Fruit fly (Drosophila melanogaster) whole organism, embryonic: ENCODE results near the gene Lsp1alpha.

Experiments
- CG10543 ChIP-seq: fragments of 200-800 bp; sonication (Bioruptor generic); optimal IDR thresholded peaks from 3 replicates; lab custom pipeline; 2017; ENCODE audit warnings: missing biosample characterization, mild to moderate bottlenecking, missing genetic modification characterization, moderate library complexity
- CG10565 ChIP-seq: fragments of 200-800 bp; sonication (Bioruptor generic); optimal IDR thresholded peaks from 3 replicates; lab custom pipeline; 2016; ENCODE audit warnings: missing biosample characterization, mild to moderate bottlenecking, missing genetic modification characterization
- CG11456 ChIP-seq: fragments of 200-800 bp; sonication (Bioruptor generic); IDR thresholded peaks from 3 replicates; pipeline ENCODE4 v1.3.6; 2022; ENCODE audit warnings: missing biosample characterization, missing genetic modification characterization
- CG11504 ChIP-seq: fragments of 200-800 bp; sonication (Bioruptor generic); optimal IDR thresholded peaks from 3 replicates; lab custom pipeline; 2019; ENCODE audit warnings: missing biosample characterization, mild to moderate bottlenecking, missing genetic modification characterization, moderate library complexity
- CG12104 ChIP-seq: fragments of 200-800 bp; sonication (Bioruptor generic); optimal IDR thresholded peaks from 3 replicates; lab custom pipeline; 2016; ENCODE audit warnings: missing biosample characterization, missing genetic modification characterization
- CG12299 ChIP-seq: fragments of 200-800 bp; sonication (Bioruptor generic); optimal IDR thresholded peaks from 2 replicates; lab custom pipeline; 2018; ENCODE audit warnings: missing biosample characterization, mild to moderate bottlenecking, missing genetic modification characterization
- CG13296 ChIP-seq: fragments of 200-800 bp; sonication (Bioruptor generic); optimal IDR thresholded peaks from 3 replicates; lab custom pipeline; 2018; ENCODE audit warnings: missing biosample characterization, mild to moderate bottlenecking, missing genetic modification characterization
- CG17359 ChIP-seq: fragments of 200-800 bp; sonication (Bioruptor generic); optimal IDR thresholded peaks from 3 replicates; lab custom pipeline; 2018; ENCODE audit warnings: missing biosample characterization, mild to moderate bottlenecking, missing genetic modification characterization, moderate library complexity
- CG17912 ChIP-seq: fragments of 200-800 bp; sonication (Bioruptor generic); optimal IDR thresholded peaks from 2 replicates; lab custom pipeline; 2018; ENCODE audit warnings: missing biosample characterization, mild to moderate bottlenecking, missing genetic modification characterization
- CG2120 ChIP-seq: fragments of 200-800 bp; sonication (Bioruptor generic); optimal IDR thresholded peaks from 3 replicates; lab custom pipeline; 2016; ENCODE audit warnings: missing biosample characterization, missing genetic modification characterization
- CG2129 ChIP-seq: fragments of 200-800 bp; sonication (Bioruptor generic); IDR thresholded peaks from 2 replicates; pipeline ENCODE4 v1.3.6; 2022; ENCODE audit warnings: missing biosample characterization, missing genetic modification characterization; ENCODE audit not compliant: partially characterized antibody
- CG2202 ChIP-seq: fragments of 200-800 bp; sonication (Bioruptor generic); optimal IDR thresholded peaks from 2 replicates; lab custom pipeline; 2018; ENCODE audit warnings: missing biosample characterization, mild to moderate bottlenecking, missing genetic modification characterization
- CG30431 ChIP-seq: fragments of 200-800 bp; sonication (Bioruptor generic); optimal IDR thresholded peaks from 2 replicates; lab custom pipeline; 2017; ENCODE audit warnings: missing biosample characterization, missing genetic modification characterization
- CG4424 ChIP-seq: fragments of 200-800 bp; sonication (Bioruptor generic); optimal IDR thresholded peaks from 3 replicates; lab custom pipeline; 2016; ENCODE audit warnings: missing biosample characterization, missing genetic modification characterization
- CG6254 ChIP-seq: fragments of 200-800 bp; sonication (Bioruptor generic); optimal IDR thresholded peaks from 3 replicates; lab custom pipeline; 2017; ENCODE audit warnings: mild to moderate bottlenecking, missing biosample characterization, missing genetic modification reagents, missing genetic modification characterization
- CG7372 ChIP-seq: fragments of 200-800 bp; sonication (Bioruptor generic); IDR thresholded peaks from 2 replicates; pipeline ENCODE4 v1.3.6; 2022; ENCODE audit warnings: missing biosample characterization, missing genetic modification characterization
- CG7745 ChIP-seq: fragments of 200-800 bp; sonication (Bioruptor generic); optimal IDR thresholded peaks from 2 replicates; lab custom pipeline; 2018; ENCODE audit warnings: missing biosample characterization, mild to moderate bottlenecking, missing genetic modification characterization, moderate library complexity
- Dad ChIP-seq: fragments of 200-800 bp; sonication (Bioruptor generic); optimal IDR thresholded peaks from 3 replicates; lab custom pipeline; 2016; ENCODE audit warnings: missing biosample characterization, missing genetic modification characterization
- Dp ChIP-seq: fragments of 200-800 bp; sonication (Bioruptor generic); optimal IDR thresholded peaks from 2 replicates; lab custom pipeline; 2018; ENCODE audit warnings: missing biosample characterization, mild to moderate bottlenecking, missing genetic modification characterization, moderate library complexity
- Fer3 ChIP-seq: fragments of 200-800 bp; sonication (Bioruptor generic); optimal IDR thresholded peaks from 2 replicates; lab custom pipeline; 2018; ENCODE audit warnings: missing biosample characterization, mild to moderate bottlenecking, missing genetic modification characterization, moderate library complexity
- HLH4C ChIP-seq: fragments of 200-800 bp; sonication (Bioruptor generic); IDR thresholded peaks from 3 replicates; pipeline ENCODE4 v1.3.6; 2022; ENCODE audit warnings: missing biosample characterization, missing genetic modification characterization; ENCODE audit not compliant: partially characterized antibody
- Jarid2 ChIP-seq: fragments of 200-800 bp; sonication (Bioruptor generic); optimal IDR thresholded peaks from 3 replicates; lab custom pipeline; 2017; ENCODE audit warnings: mild to moderate bottlenecking, missing biosample characterization, missing genetic modification reagents, missing genetic modification characterization
- Med ChIP-seq: fragments of 200-800 bp; sonication (Bioruptor generic); peaks from one replicate; lab custom pipeline; 2016; ENCODE audit warnings: missing biosample characterization, missing genetic modification characterization, mild to moderate bottlenecking, inconsistent platforms, moderate library complexity
- Mes4 ChIP-seq: fragments of 200-800 bp; sonication (Bioruptor generic); optimal IDR thresholded peaks from 2 replicates; lab custom pipeline; 2016; ENCODE audit warnings: missing biosample characterization, missing genetic modification characterization
- Nf-YB ChIP-seq: fragments of 200-800 bp; sonication (Bioruptor generic); optimal IDR thresholded peaks from 3 replicates; lab custom pipeline; 2019; ENCODE audit warnings: missing biosample characterization, mild to moderate bottlenecking, missing genetic modification characterization, moderate library complexity
- Nf-YC ChIP-seq: fragments of 200-800 bp; optimal IDR thresholded peaks from 3 replicates; lab custom pipeline; 2019; ENCODE audit warnings: missing biosample characterization, mild to moderate bottlenecking, missing genetic modification characterization, moderate library complexity
- PHDP ChIP-seq: fragments of 200-800 bp; sonication (Bioruptor generic); optimal IDR thresholded peaks from 3 replicates; lab custom pipeline; 2018; ENCODE audit warnings: missing biosample characterization, mild to moderate bottlenecking, missing genetic modification characterization, moderate library complexity
- Rfx ChIP-seq: fragments of 200-800 bp; sonication (Bioruptor generic); IDR thresholded peaks from 2 replicates; pipeline ENCODE4 v1.3.6; 2022; ENCODE audit warnings: missing biosample characterization, missing genetic modification characterization
- bab2 ChIP-seq: fragments of 200-800 bp; sonication (Bioruptor generic); optimal IDR thresholded peaks from 2 replicates; lab custom pipeline; 2016; ENCODE audit warnings: missing biosample characterization, missing genetic modification characterization
- bcd ChIP-seq: fragments of 200-800 bp; sonication (Bioruptor generic); optimal IDR thresholded peaks from 2 replicates; lab custom pipeline; 2017; ENCODE audit warnings: missing biosample characterization, mild to moderate bottlenecking, missing genetic modification characterization
- cg ChIP-seq: fragments of 200-800 bp; sonication (Bioruptor generic); optimal IDR thresholded peaks from 3 replicates; lab custom pipeline; 2019; ENCODE audit warnings: missing biosample characterization, mild to moderate bottlenecking, missing genetic modification characterization, moderate library complexity
- dmrt99B ChIP-seq: fragments of 200-800 bp; sonication (Bioruptor generic); optimal IDR thresholded peaks from 2 replicates; lab custom pipeline; 2018; ENCODE audit warnings: missing biosample characterization, mild to moderate bottlenecking, missing genetic modification characterization, moderate library complexity
- ems ChIP-seq: fragments of 200-800 bp; sonication (Bioruptor generic); optimal IDR thresholded peaks from 3 replicates; lab custom pipeline; 2016; ENCODE audit warnings: missing biosample characterization, missing genetic modification characterization
- fd64A ChIP-seq: fragments of 200-800 bp; sonication (Bioruptor generic); optimal IDR thresholded peaks from 3 replicates; lab custom pipeline; 2018; ENCODE audit warnings: missing biosample characterization, mild to moderate bottlenecking, missing genetic modification characterization
- hb ChIP-seq: fragments of 200-800 bp; sonication (Bioruptor generic); IDR thresholded peaks from 3 replicates; pipeline ENCODE4 v1.3.6; 2022; ENCODE audit warnings: missing biosample characterization, missing genetic modification characterization; ENCODE audit not compliant: partially characterized antibody
- hth ChIP-seq: fragments of >200 bp; optimal IDR thresholded peaks from 2 replicates; lab custom pipeline; 2017; ENCODE audit warnings: inconsistent platforms
- ind ChIP-seq: fragments of 200-800 bp; sonication (Bioruptor generic); optimal IDR thresholded peaks from 3 replicates; lab custom pipeline; 2016; ENCODE audit warnings: missing biosample characterization, missing genetic modification characterization
- jing ChIP-seq: fragments of 200-800 bp; sonication (Bioruptor generic); optimal IDR thresholded peaks from 2 replicates; lab custom pipeline; 2018; ENCODE audit warnings: missing biosample characterization, mild to moderate bottlenecking, missing genetic modification characterization
- jumu ChIP-seq: fragments of 200-800 bp; sonication (Bioruptor generic); optimal IDR thresholded peaks from 3 replicates; lab custom pipeline; 2016; ENCODE audit warnings: missing biosample characterization, missing genetic modification characterization
- lola ChIP-seq, 3 experiments: fragments of >200 bp in 2 of 3; fragments of 200-800 bp in 1 of 3; sonication (Bioruptor generic) in 1 of 3; optimal IDR thresholded peaks; 2 replicates each; lab custom pipeline; 2017 to 2019; ENCODE audit warnings: missing biosample characterization in 3 of 3, missing genetic modification characterization in 3 of 3, mild to moderate bottlenecking in 1 of 3, moderate library complexity in 1 of 3
- oc ChIP-seq: fragments of 200-800 bp; sonication (Bioruptor generic); optimal IDR thresholded peaks from 2 replicates; lab custom pipeline; 2018; ENCODE audit warnings: missing biosample characterization, mild to moderate bottlenecking, missing genetic modification characterization, moderate library complexity
- odd ChIP-seq: fragments of 200-800 bp; sonication (Bioruptor generic); optimal IDR thresholded peaks from 2 replicates; lab custom pipeline; 2017; ENCODE audit warnings: missing biosample characterization, mild to moderate bottlenecking, missing genetic modification characterization
- p53 ChIP-seq: fragments of 200-800 bp; sonication (Bioruptor generic); optimal IDR thresholded peaks from 2 replicates; lab custom pipeline; 2016; ENCODE audit warnings: missing biosample characterization, missing genetic modification characterization
- pho ChIP-seq: fragments of 200-800 bp; sonication (Bioruptor generic); optimal IDR thresholded peaks from 2 replicates; lab custom pipeline; 2016; ENCODE audit warnings: missing biosample characterization, missing genetic modification characterization
- prd ChIP-seq, 3 experiments: fragments of >200 bp in 2 of 3; fragments of 200-800 bp in 1 of 3; sonication (Bioruptor generic) in 1 of 3; optimal IDR thresholded peaks in 2 of 3; IDR thresholded peaks in 1 of 3; 2 replicates in 2 of 3; 3 replicates in 1 of 3; pipeline versions ENCODE4 v1.3.6 to Lab custom; 2017 to 2022; ENCODE audit warnings: missing biosample characterization in 1 of 3, missing genetic modification characterization in 1 of 3
- pzg ChIP-seq: fragments of 200-800 bp; sonication (Bioruptor generic); optimal IDR thresholded peaks from 3 replicates; lab custom pipeline; 2018; ENCODE audit warnings: missing biosample characterization, mild to moderate bottlenecking, missing genetic modification characterization, moderate library complexity
- sisA ChIP-seq: fragments of 200-800 bp; sonication (Bioruptor generic); IDR thresholded peaks from 2 replicates; pipeline ENCODE4 v1.3.6; 2022; ENCODE audit warnings: missing biosample characterization, missing genetic modification characterization
- sqz ChIP-seq: fragments of 200-800 bp; sonication (Bioruptor generic); optimal IDR thresholded peaks from 3 replicates; lab custom pipeline; 2018; ENCODE audit warnings: missing biosample characterization, mild to moderate bottlenecking, missing genetic modification characterization

The Lsp1alpha gene

DNA sequence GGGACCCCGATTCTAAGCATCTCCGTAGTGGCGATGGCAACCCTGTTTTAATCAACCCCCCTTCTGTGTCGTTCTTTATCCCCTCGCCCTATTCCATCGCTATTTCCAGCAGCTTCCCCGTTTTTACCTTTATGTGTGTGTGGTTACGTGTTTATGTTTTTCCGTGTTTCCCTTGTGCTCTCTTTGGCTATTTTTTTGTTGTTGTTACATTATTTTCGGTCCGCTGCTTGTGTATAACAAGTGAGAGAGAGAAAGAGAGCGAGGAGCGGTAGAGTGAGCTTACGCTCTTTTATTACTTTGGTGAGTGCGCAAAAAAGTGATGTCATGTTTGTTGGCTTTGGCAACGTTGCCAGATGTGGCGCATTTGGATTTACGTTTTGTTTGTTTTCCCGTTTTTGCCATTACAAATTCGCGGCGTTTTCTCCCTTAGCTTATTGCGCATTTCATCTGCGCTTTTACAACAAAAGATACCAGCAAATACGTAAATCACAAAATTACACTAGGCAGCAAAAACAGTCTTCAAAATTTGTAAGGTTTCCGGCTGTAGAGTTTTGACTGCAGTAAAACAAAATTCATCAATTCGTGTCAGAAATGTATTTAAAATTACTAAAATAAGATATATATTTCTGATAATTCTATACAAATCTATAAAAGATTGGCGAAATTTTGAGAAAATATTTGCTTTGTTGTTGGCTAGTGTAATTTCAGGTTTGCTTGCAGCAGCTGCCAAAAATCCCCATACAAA is 19.7 kb upstream of the Lsp1alpha start (continued):
- no peak for TF ChIP-seq p53 (GFP tag; lab: Kevin White, UChicago)
- no peak for TF ChIP-seq ems (GFP tag; lab: Kevin White, UChicago)
- TF ChIP-seq CG7372: peak; percentile 50; the same call in 1 of the 2 replicates
- peak in 1 of 3 experiments; percentile 2 for TF ChIP-seq lola (GFP tag; optimal IDR thresholded peaks at IDR 0.05; lab: Kevin White, UChicago)
- TF ChIP-seq CG17912 (GFP tag; lab: Kevin White, UChicago): no peak
- TF ChIP-seq CG11456 (GFP tag; lab: Robert Waterston, UW): peak; percentile 75
- no peak for TF ChIP-seq jumu (GFP tag; lab: Kevin White, UChicago)
- TF ChIP-seq fd64A: no peak
- no peak for TF ChIP-seq CG10565 (GFP tag; lab: Kevin White, UChicago)
- TF ChIP-seq CG12104 (GFP tag; lab: Kevin White, UChicago): peak; percentile 52
- TF ChIP-seq hb (GFP tag; lab: Robert Waterston, UW): no peak
- TF ChIP-seq prd (optimal IDR thresholded peaks at IDR 0.05; lab: Kevin White, UChicago): no peak
- peak; percentile 70 for TF ChIP-seq prd (GFP tag; IDR thresholded peaks at IDR 0.05; lab: Robert Waterston, UW)
- TF ChIP-seq Fer3 (tag; lab: Kevin White, UChicago): peak; percentile 72
- no peak for TF ChIP-seq hth
- TF ChIP-seq ind: peak; percentile 50
- TF ChIP-seq CG7745 (tag; lab: Kevin White, UChicago): no peak
- peak; percentile 60 for TF ChIP-seq CG13296 (GFP tag; lab: Kevin White, UChicago)
- TF ChIP-seq HLH4C (GFP tag; lab: Robert Waterston, UW): no peak
- no peak for TF ChIP-seq Dad (GFP tag; lab: Kevin White, UChicago)

DNA sequence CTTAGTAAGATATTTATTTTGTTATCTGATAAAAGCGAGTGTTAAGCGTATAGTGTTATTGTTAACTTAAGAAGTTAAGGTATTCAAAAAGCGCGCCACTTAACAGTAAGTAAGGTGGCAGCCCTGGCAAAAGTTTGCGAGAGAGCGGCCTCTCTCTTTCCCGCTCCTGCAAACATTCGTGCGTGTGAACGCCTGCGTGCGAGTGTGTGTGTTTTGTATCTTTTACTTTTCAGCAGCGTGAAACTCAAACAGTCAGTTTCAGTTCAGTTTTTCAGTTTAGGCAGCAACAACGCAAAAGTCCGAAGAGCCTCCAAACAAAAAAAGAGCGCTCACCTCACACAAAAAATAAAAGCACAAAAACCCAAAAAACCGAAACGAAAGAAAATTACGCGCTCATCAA is 18.7 kb upstream of the Lsp1alpha start:
- TF ChIP-seq bab2 (GFP tag; lab: Kevin White, UChicago) (no peak), sqz (GFP tag; lab: Kevin White, UChicago) (peak; percentile 11), Nf-YC (peak; percentile 0), CG11504 (tag; lab: Kevin White, UChicago) (no peak), odd (GFP tag; lab: Kevin White, UChicago) (no peak), CG30431 (GFP tag; lab: Kevin White, UChicago) (no peak), Rfx (GFP tag; lab: Robert Waterston, UW) (peak; percentile 19; the same call in 1 of the 2 replicates), bcd (no peak), PHDP (no peak), CG2202 (no peak), Jarid2 (GFP tag; lab: Kevin White, UChicago) (peak; percentile 43), Dp (peak; percentile 65), pho (GFP tag; lab: Kevin White, UChicago) (no peak), dmrt99B (no peak), CG17359 (tag; lab: Kevin White, UChicago) (no peak), pzg (GFP tag; lab: Kevin White, UChicago) (peak; percentile 12), CG12299 (tag; lab: Kevin White, UChicago) (no peak), cg (GFP tag; lab: Kevin White, UChicago) (peak; percentile 49), jing (GFP tag; lab: Kevin White, UChicago) (no peak), Med (GFP tag; lab: Kevin White, UChicago) (peak; percentile 75), CG2129 (no peak), CG6254 (no peak), CG2120 (GFP tag; lab: Kevin White, UChicago) (no peak), oc (no peak), CG10543 (GFP tag; lab: Kevin White, UChicago) (peak; percentile 18), CG4424 (no peak), Mes4 (GFP tag; lab: Kevin White, UChicago) (no peak), sisA (no peak), Nf-YB (GFP tag; lab: Kevin White, UChicago) (no peak)
